Worm (Caenorhabditis elegans): ENCODE measurements around the gene aly-3.

ce11 chrIV:12156642-12157233, 33.7 kb downstream of the aly-3 start, which contains the start of gene eri-12:
- no peak for TF ChIP-seq ZK546.5 (tag; optimal IDR thresholded peaks at IDR 0.05)
- no peak for TF ChIP-seq nhr-12 (tag; optimal IDR thresholded peaks at IDR 0.05)
- TF ChIP-seq nhr-28 (tag; optimal IDR thresholded peaks at IDR 0.05): no peak
- no peak for TF ChIP-seq nhr-25 (tag; optimal IDR thresholded peaks at IDR 0.05)
- TF ChIP-seq ceh-16 (tag; optimal IDR thresholded peaks at IDR 0.05): no peak
- TF ChIP-seq nhr-11 (tag; optimal IDR thresholded peaks at IDR 0.05): no peak
- TF ChIP-seq jun-1 (tag; optimal IDR thresholded peaks at IDR 0.05): no peak
- no peak for TF ChIP-seq fos-1 (tag; optimal IDR thresholded peaks at IDR 0.05)
